Worm (Caenorhabditis elegans) whole organism, L3 larva: ENCODE measurements around the gene apt-9.

ENCODE experiments used
- R02D3.7 ChIP-seq: fragments of 150-350 bp; optimal IDR thresholded peaks from 2 replicates; lab custom pipeline; 2014; ENCODE audit warnings: missing biosample characterization, missing genetic modification characterization
- ZK546.5 ChIP-seq: sonication (generic microtip); optimal IDR thresholded peaks from 2 replicates; lab custom pipeline; 2017; ENCODE audit warnings: missing biosample characterization, missing genetic modification characterization
- aly-2 ChIP-seq: fragments of 150-350 bp; optimal IDR thresholded peaks from 2 replicates; lab custom pipeline; 2014; ENCODE audit warnings: missing biosample characterization, missing genetic modification characterization
- elt-3 ChIP-seq, 3 experiments: fragments of 150-350 bp in 1 of 3; sonication (generic microtip) in 2 of 3; optimal IDR thresholded peaks; 2 replicates in 2 of 3; 4 replicates in 1 of 3; lab custom pipeline; 2014 to 2017; ENCODE audit warnings: missing biosample characterization in 3 of 3, missing genetic modification characterization in 3 of 3
- fkh-10 ChIP-seq: sonication (generic microtip); optimal IDR thresholded peaks from 2 replicates; lab custom pipeline; 2017; ENCODE audit warnings: missing biosample characterization, missing genetic modification reagents, missing genetic modification characterization
- lin-15B ChIP-seq: fragments of 150-350 bp; optimal IDR thresholded peaks from 2 replicates; lab custom pipeline; 2014; ENCODE audit warnings: missing biosample characterization, missing genetic modification characterization
- lin-39 ChIP-seq: fragments of 150-350 bp; optimal IDR thresholded peaks from 2 replicates; lab custom pipeline; 2018; ENCODE audit warnings: missing biosample characterization, missing genetic modification reagents, missing genetic modification characterization
- nhr-23 ChIP-seq: fragments of 150-350 bp; optimal IDR thresholded peaks from 2 replicates; lab custom pipeline; 2014; ENCODE audit warnings: missing biosample characterization, missing genetic modification reagents, missing genetic modification characterization
- nhr-25 ChIP-seq: sonication (generic microtip); optimal IDR thresholded peaks from 2 replicates; lab custom pipeline; 2017; ENCODE audit warnings: missing biosample characterization, missing genetic modification characterization
- ztf-11 ChIP-seq: fragments of 150-350 bp; optimal IDR thresholded peaks from 2 replicates; lab custom pipeline; 2014; ENCODE audit warnings: missing biosample characterization, missing genetic modification characterization

- TF ChIP-seq aly-2, result no peak
- TF ChIP-seq fkh-10 (GFP tag; lab: Kevin White, UChicago), result no peak
- peak; percentile 5 for TF ChIP-seq nhr-25 (tag; lab: Kevin White, UChicago)
- TF ChIP-seq R02D3.7 (tag; lab: Kevin White, UChicago), result no peak
- TF ChIP-seq nhr-23 (tag; lab: Kevin White, UChicago), result peak; percentile 87
- no peak for TF ChIP-seq ztf-11 (tag; lab: Kevin White, UChicago)
- TF ChIP-seq ZK546.5 (tag; lab: Kevin White, UChicago), result no peak
- TF ChIP-seq lin-39 (tag; lab: Kevin White, UChicago), result no peak
- TF ChIP-seq elt-3 (tag; optimal IDR thresholded peaks at IDR 0.05; lab: Kevin White, UChicago), result no peak
- TF ChIP-seq lin-15B (tag; lab: Kevin White, UChicago), result no peak
Observed at ce11 chrX:11059744-11060143, 8.6 kb upstream of the apt-9 start, which contains the start of gene lpr-6.
